Worm (Caenorhabditis elegans) whole organism, L1 larva: ENCODE measurements around the gene stdh-3.

Source experiments
- C04F5.9 ChIP-seq: sonication (generic microtip); optimal IDR thresholded peaks from 2 replicates; lab custom pipeline; 2016; ENCODE audit warnings: missing genetic modification characterization, missing compliant biosample characterization
- Y116A8C.19 ChIP-seq: sonication (generic microtip); optimal IDR thresholded peaks from 2 replicates; lab custom pipeline; 2016; ENCODE audit warnings: missing compliant biosample characterization, missing genetic modification characterization, borderline replicate concordance
- alr-1 ChIP-seq: fragments of 200-800 bp; sonication (Bioruptor generic); optimal IDR thresholded peaks from 2 replicates; lab custom pipeline; 2018; ENCODE audit warnings: borderline replicate concordance, mild to moderate bottlenecking, missing genetic modification characterization, missing compliant biosample characterization
- aly-2 ChIP-seq: fragments of 150-350 bp; optimal IDR thresholded peaks from 2 replicates; lab custom pipeline; 2014; ENCODE audit warnings: missing biosample characterization, missing genetic modification characterization
- ceh-63 ChIP-seq: fragments of 200-800 bp; sonication (Bioruptor generic); optimal IDR thresholded peaks from 2 replicates; lab custom pipeline; 2018; ENCODE audit warnings: mild to moderate bottlenecking, missing genetic modification characterization, missing compliant biosample characterization
- ceh-8 ChIP-seq: fragments of 200-800 bp; sonication (Bioruptor generic); optimal IDR thresholded peaks from 2 replicates; lab custom pipeline; 2018; ENCODE audit warnings: mild to moderate bottlenecking, missing genetic modification characterization, moderate library complexity, missing compliant biosample characterization
- ceh-90 ChIP-seq: sonication (generic microtip); optimal IDR thresholded peaks from 2 replicates; lab custom pipeline; 2016; ENCODE audit warnings: missing genetic modification characterization, missing compliant biosample characterization
- dpl-1 ChIP-seq, 3 experiments: fragments of 150-350 bp in 2 of 3; sonication (generic microtip) in 1 of 3; optimal IDR thresholded peaks; 2 replicates each; lab custom pipeline; 2014 to 2017; ENCODE audit warnings: missing biosample characterization in 3 of 3, missing genetic modification characterization in 3 of 3, missing genetic modification reagents in 3 of 3
- dsc-1 ChIP-seq: sonication (generic microtip); optimal IDR thresholded peaks from 2 replicates; lab custom pipeline; 2016; ENCODE audit warnings: mild to moderate bottlenecking, missing genetic modification characterization, missing compliant biosample characterization
- efl-1 ChIP-seq, 4 experiments: fragments of 150-350 bp; optimal IDR thresholded peaks in 3 of 4; peaks in 1 of 4; 1 replicate in 1 of 4; 2 replicates in 3 of 4; lab custom pipeline; 2014; ENCODE audit warnings: missing biosample characterization in 2 of 4, missing genetic modification characterization in 2 of 4, missing genetic modification reagents in 2 of 4
- efl-3 ChIP-seq: fragments of 200-800 bp; sonication (Bioruptor generic); optimal IDR thresholded peaks from 2 replicates; lab custom pipeline; 2018; ENCODE audit warnings: mild to moderate bottlenecking, missing genetic modification characterization, missing compliant biosample characterization
- egl-27 ChIP-seq, 2 experiments: fragments of 150-350 bp in 1 of 2; sonication (generic microtip); optimal IDR thresholded peaks; 3 replicates each; lab custom pipeline; 2017 to 2018; ENCODE audit warnings: missing biosample characterization in 2 of 2, missing genetic modification characterization in 2 of 2, missing genetic modification reagents in 2 of 2
- elt-2 ChIP-seq: sonication (generic microtip); optimal IDR thresholded peaks from 2 replicates; lab custom pipeline; 2016; ENCODE audit warnings: missing genetic modification characterization, mild to moderate bottlenecking, inconsistent platforms, missing compliant biosample characterization, missing genetic modification reagents
- elt-3 ChIP-seq, 6 experiments: fragments of 150-350 bp in 1 of 6; sonication (generic microtip); optimal IDR thresholded peaks; 2 replicates each; lab custom pipeline; 2017 to 2018; ENCODE audit warnings: missing biosample characterization in 6 of 6, missing genetic modification characterization in 6 of 6, inconsistent platforms in 1 of 6
- fkh-10 ChIP-seq: sonication (generic microtip); optimal IDR thresholded peaks from 2 replicates; lab custom pipeline; 2017; ENCODE audit warnings: missing biosample characterization, missing genetic modification reagents, missing genetic modification characterization
- fkh-4 ChIP-seq: sonication (generic microtip); optimal IDR thresholded peaks from 2 replicates; lab custom pipeline; 2016; ENCODE audit warnings: missing compliant biosample characterization, missing genetic modification characterization, borderline replicate concordance
- fkh-8 ChIP-seq: sonication (generic microtip); optimal IDR thresholded peaks from 2 replicates; lab custom pipeline; 2016; ENCODE audit warnings: mild to moderate bottlenecking, missing genetic modification characterization, missing compliant biosample characterization
- grh-1 ChIP-seq: fragments of 200-800 bp; sonication (Bioruptor generic); IDR thresholded peaks from 2 replicates; pipeline ENCODE4 v1.3.6; 2022; ENCODE audit warnings: missing genetic modification reagents, missing genetic modification characterization, missing compliant biosample characterization
- isw-1 ChIP-seq: fragments of 200-800 bp; sonication (Bioruptor generic); IDR thresholded peaks from 2 replicates; pipeline ENCODE4 v1.3.6; 2022; ENCODE audit warnings: missing genetic modification characterization, missing compliant biosample characterization
- lin-14 ChIP-seq: fragments of 200-800 bp; sonication (Bioruptor generic); optimal IDR thresholded peaks from 2 replicates; lab custom pipeline; 2018; ENCODE audit warnings: mild to moderate bottlenecking, missing genetic modification characterization, moderate library complexity, missing compliant biosample characterization
- lin-15B ChIP-seq: fragments of 150-350 bp; sonication (generic microtip); optimal IDR thresholded peaks from 3 replicates; lab custom pipeline; 2014; ENCODE audit warnings: missing biosample characterization, missing genetic modification characterization
- lir-3 ChIP-seq: sonication (generic microtip); optimal IDR thresholded peaks from 2 replicates; lab custom pipeline; 2016; ENCODE audit warnings: mild to moderate bottlenecking, missing genetic modification characterization, moderate library complexity, missing compliant biosample characterization; ENCODE audit not compliant: poor library complexity
- mab-9 ChIP-seq: fragments of 200-800 bp; sonication (Bioruptor generic); IDR thresholded peaks from 2 replicates; pipeline ENCODE4 v1.3.6; 2022; ENCODE audit warnings: missing genetic modification reagents, missing genetic modification characterization, missing compliant biosample characterization
- mdl-1 ChIP-seq, 2 experiments: fragments of 150-350 bp; optimal IDR thresholded peaks; 2 replicates each; lab custom pipeline; 2014 to 2017; ENCODE audit warnings: missing biosample characterization in 2 of 2, missing genetic modification characterization in 2 of 2, inconsistent platforms in 1 of 2
- nhr-11 ChIP-seq: fragments of 150-350 bp; optimal IDR thresholded peaks from 2 replicates; lab custom pipeline; 2014; ENCODE audit warnings: missing biosample characterization, missing genetic modification characterization
- nhr-19 ChIP-seq: fragments of 200-800 bp; sonication (Bioruptor generic); conservative IDR thresholded peaks from 2 replicates; pipeline ENCODE4 v1.3.6; 2022; ENCODE audit warnings: missing genetic modification characterization, missing compliant biosample characterization
- nhr-28 ChIP-seq: fragments of 150-350 bp; optimal IDR thresholded peaks from 2 replicates; lab custom pipeline; 2014; ENCODE audit warnings: missing biosample characterization, missing genetic modification characterization
- nhr-71 ChIP-seq: sonication (generic microtip); optimal IDR thresholded peaks from 2 replicates; lab custom pipeline; 2016; ENCODE audit warnings: mild to moderate bottlenecking, missing genetic modification characterization, moderate library complexity, missing compliant biosample characterization
- nhr-76 ChIP-seq: sonication (generic microtip); optimal IDR thresholded peaks from 2 replicates; lab custom pipeline; 2017; ENCODE audit warnings: missing biosample characterization, missing genetic modification characterization
- nhr-77 ChIP-seq: fragments of 150-350 bp; optimal IDR thresholded peaks from 2 replicates; lab custom pipeline; 2014; ENCODE audit warnings: missing biosample characterization, missing genetic modification characterization
- nhr-84 ChIP-seq: sonication (generic microtip); optimal IDR thresholded peaks from 2 replicates; lab custom pipeline; 2017; ENCODE audit warnings: missing biosample characterization, missing genetic modification characterization
- pag-3 ChIP-seq: sonication (generic microtip); optimal IDR thresholded peaks from 2 replicates; lab custom pipeline; 2017; ENCODE audit warnings: missing genetic modification characterization, mild to moderate bottlenecking, missing compliant biosample characterization, antibody characterized with exemption, borderline replicate concordance; ENCODE audit not compliant: insufficient read depth
- rnt-1 ChIP-seq: sonication (generic microtip); optimal IDR thresholded peaks from 2 replicates; lab custom pipeline; 2016; ENCODE audit warnings: mild to moderate bottlenecking, missing genetic modification characterization, moderate library complexity, missing compliant biosample characterization
- snpc-4 ChIP-seq: fragments of 150-350 bp; optimal IDR thresholded peaks from 2 replicates; lab custom pipeline; 2014; ENCODE audit warnings: missing biosample characterization, missing genetic modification characterization
- snu-23 ChIP-seq: sonication (generic microtip); optimal IDR thresholded peaks from 2 replicates; lab custom pipeline; 2016; ENCODE audit warnings: missing genetic modification characterization, missing compliant biosample characterization
- sptf-1 ChIP-seq: fragments of 150-350 bp; optimal IDR thresholded peaks from 2 replicates; lab custom pipeline; 2014; ENCODE audit warnings: missing biosample characterization, missing genetic modification characterization
- swsn-7 ChIP-seq: sonication (generic microtip); optimal IDR thresholded peaks from 2 replicates; lab custom pipeline; 2016; ENCODE audit warnings: missing genetic modification characterization, missing compliant biosample characterization
- unc-86 ChIP-seq: sonication (generic microtip); optimal IDR thresholded peaks from 2 replicates; lab custom pipeline; 2016; ENCODE audit warnings: missing genetic modification characterization, missing compliant biosample characterization
- unc-98 ChIP-seq: fragments of 200-800 bp; sonication (Bioruptor generic); IDR thresholded peaks from 2 replicates; pipeline ENCODE4 v1.3.6; 2022; ENCODE audit warnings: missing genetic modification characterization, missing compliant biosample characterization
- vab-15 ChIP-seq: sonication (generic microtip); optimal IDR thresholded peaks from 2 replicates; lab custom pipeline; 2017; ENCODE audit warnings: missing genotype, mild to moderate bottlenecking, missing genetic modification characterization, missing compliant biosample characterization
- xbp-1 ChIP-seq: sonication (generic microtip); optimal IDR thresholded peaks from 2 replicates; lab custom pipeline; 2016; ENCODE audit warnings: missing genetic modification characterization, missing compliant biosample characterization
- ztf-11 ChIP-seq, 2 experiments: sonication (generic microtip); optimal IDR thresholded peaks; 2 replicates each; lab custom pipeline; 2016 to 2017; ENCODE audit warnings: missing genetic modification characterization in 2 of 2, missing biosample characterization in 1 of 2, missing compliant biosample characterization in 1 of 2
- ztf-4 ChIP-seq: fragments of 150-350 bp; optimal IDR thresholded peaks from 2 replicates; lab custom pipeline; 2014; ENCODE audit warnings: missing biosample characterization, missing genetic modification characterization

The stdh-3 gene

DNA sequence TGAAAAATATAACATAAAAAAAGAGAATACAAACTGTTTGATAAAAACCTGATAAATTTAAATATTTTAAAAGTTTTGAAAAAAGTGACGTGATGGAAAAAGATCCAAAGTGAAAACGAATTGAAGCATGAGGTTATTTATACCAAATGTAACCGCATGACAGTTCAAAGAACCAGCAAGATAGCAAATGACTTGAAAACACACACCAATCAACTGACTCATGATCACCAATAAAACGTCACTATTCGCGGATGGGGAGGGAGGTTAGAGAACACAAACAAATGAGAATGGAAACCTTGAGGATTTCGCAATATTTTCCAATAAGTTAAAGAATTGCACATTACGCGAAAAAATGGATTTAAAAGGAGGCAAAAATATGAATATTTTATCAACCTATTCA lies 5.0 kb downstream of the stdh-3 start, which contains the start of gene C06B3.7 (continued):
- no peak for TF ChIP-seq unc-98 (GFP tag; lab: Robert Waterston, UW)
- no peak for TF ChIP-seq sptf-1 (tag; lab: Kevin White, UChicago)
- TF ChIP-seq ztf-11 (tag; optimal IDR thresholded peaks at IDR 0.05; lab: Kevin White, UChicago), result no peak
- TF ChIP-seq lin-15B (tag; lab: Kevin White, UChicago), result no peak
- peak; percentile 96 for TF ChIP-seq nhr-19 (GFP tag; lab: Robert Waterston, UW)
- no peak for TF ChIP-seq nhr-77 (tag; lab: Kevin White, UChicago)
- TF ChIP-seq elt-3 (tag; optimal IDR thresholded peaks at IDR 0.05; lab: Kevin White, UChicago), result peak in 4 of 6 experiments; percentile 16 to 97 (median 50)
- peak; percentile 55 for TF ChIP-seq nhr-11 (tag; lab: Kevin White, UChicago)
- TF ChIP-seq dsc-1 (tag; lab: Kevin White, UChicago), result peak; percentile 84
- TF ChIP-seq nhr-28 (tag; lab: Kevin White, UChicago), result no peak
- peak; percentile 90 for TF ChIP-seq snu-23 (GFP tag; lab: Kevin White, UChicago)
- TF ChIP-seq pag-3 (tag; lab: Kevin White, UChicago), result no peak
- TF ChIP-seq nhr-71 (tag; lab: Kevin White, UChicago), result peak; percentile 97
- peak in 1 of 2 experiments; percentile 94 for TF ChIP-seq mdl-1 (tag; optimal IDR thresholded peaks at IDR 0.05; lab: Kevin White, UChicago)
- TF ChIP-seq lir-3, result peak; percentile 59
- TF ChIP-seq ceh-90 (tag; lab: Kevin White, UChicago), result peak; percentile 26
- peak; percentile 85 for TF ChIP-seq elt-2 (tag; lab: Kevin White, UChicago)
- peak; percentile 81 for TF ChIP-seq ztf-4 (tag; lab: Kevin White, UChicago)
- no peak for TF ChIP-seq fkh-10
- peak; percentile 89 for TF ChIP-seq xbp-1 (tag; lab: Kevin White, UChicago)
- peak; percentile 100 for TF ChIP-seq vab-15
- no peak for TF ChIP-seq ceh-63 (GFP tag; lab: Kevin White, UChicago)
- peak; percentile 36 to 54 for TF ChIP-seq efl-1 (optimal IDR thresholded peaks at IDR 0.05; lab: Kevin White, UChicago)
- TF ChIP-seq efl-1 (GFP tag; optimal IDR thresholded peaks at IDR 0.05 in 1 of 2; lab: Kevin White, UChicago), result peak; percentile 26 to 87
- no peak for TF ChIP-seq nhr-76 (tag; lab: Kevin White, UChicago)
- TF ChIP-seq rnt-1 (tag; lab: Kevin White, UChicago), result peak; percentile 85
- peak; percentile 55 for TF ChIP-seq C04F5.9
- TF ChIP-seq fkh-4 (tag; lab: Kevin White, UChicago), result no peak
- TF ChIP-seq grh-1 (GFP tag; lab: Robert Waterston, UW), result no peak
- no peak for TF ChIP-seq ceh-8 (GFP tag; lab: Kevin White, UChicago)
- TF ChIP-seq aly-2 (tag; lab: Kevin White, UChicago), result no peak
- TF ChIP-seq fkh-8 (tag; lab: Kevin White, UChicago), result peak; percentile 90
- no peak for TF ChIP-seq egl-27 (tag; optimal IDR thresholded peaks at IDR 0.05; lab: Kevin White, UChicago)
- no peak for TF ChIP-seq unc-86 (tag; lab: Kevin White, UChicago)
- peak; percentile 45 to 54 (median 52) for TF ChIP-seq dpl-1 (GFP tag; optimal IDR thresholded peaks at IDR 0.05; lab: Kevin White, UChicago)
- TF ChIP-seq efl-3, result no peak
- TF ChIP-seq isw-1 (GFP tag; lab: Robert Waterston, UW), result peak; percentile 16; the same call in 1 of the 2 replicates
- peak; percentile 66 for TF ChIP-seq swsn-7 (tag; lab: Kevin White, UChicago)
- no peak for TF ChIP-seq alr-1 (tag; lab: Kevin White, UChicago)
- TF ChIP-seq lin-14 (GFP tag; lab: Kevin White, UChicago), result peak; percentile 95
- no peak for TF ChIP-seq nhr-84 (tag; lab: Kevin White, UChicago)
- TF ChIP-seq, all 84 proteins: peak for 49

DNA sequence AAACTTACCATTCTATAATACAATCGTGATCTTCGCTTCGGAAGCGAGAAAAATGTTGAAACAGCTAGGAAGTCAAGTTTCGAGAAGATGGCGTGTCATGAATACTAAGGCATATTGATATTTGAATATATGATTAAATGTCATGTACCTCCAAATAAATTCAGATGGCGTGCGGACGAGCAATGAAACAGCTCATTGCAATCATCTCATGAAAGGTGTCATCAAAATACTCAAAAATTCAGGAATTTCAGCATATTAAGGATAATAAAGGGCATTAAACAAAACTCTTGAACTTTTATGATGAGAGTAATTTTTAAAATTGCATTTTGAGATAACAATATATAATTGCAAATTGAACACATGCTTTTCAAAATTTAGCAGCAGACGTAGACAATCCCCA lies 11.0 kb downstream of the stdh-3 start, which contains the start of gene gcy-32:
TSS of gene gcy-32 (minus strand) at position 101 of the 400 bp plus-strand sequence.
- TF ChIP-seq mab-9 (GFP tag; lab: Robert Waterston, UW) (no peak), Y116A8C.19 (tag; lab: Kevin White, UChicago) (no peak), snpc-4 (tag; lab: Kevin White, UChicago) (no peak)
